Worm (Caenorhabditis elegans): ENCODE data around the gene chil-22.

- TF ChIP-seq lsy-2 (tag; optimal IDR thresholded peaks at IDR 0.05) (no peak), elt-3 (tag; optimal IDR thresholded peaks at IDR 0.05) (no peak), egl-27 (tag; optimal IDR thresholded peaks at IDR 0.05) (no peak), ztf-4 (tag; optimal IDR thresholded peaks at IDR 0.05) (no peak), ceh-16 (tag; optimal IDR thresholded peaks at IDR 0.05) (no peak), mdl-1 (tag; optimal IDR thresholded peaks at IDR 0.05) (no peak), elt-1 (tag; optimal IDR thresholded peaks at IDR 0.05) (no peak), nhr-12 (tag; optimal IDR thresholded peaks at IDR 0.05) (no peak)
These were observed 15.4 kb upstream of the chil-22 start for ce11 chrII:9481427-9481826.

All from whole organism, L2 larva.